Worm (Caenorhabditis elegans) whole organism, late embryonic: ENCODE data around the gene F09E5.14.

Experiments used
- C38D4.7 ChIP-seq: fragments of 200-800 bp; sonication (Bioruptor generic); optimal IDR thresholded peaks from 2 replicates; lab custom pipeline; 2018; ENCODE audit warnings: mild to moderate bottlenecking, missing genetic modification characterization, moderate library complexity, missing compliant biosample characterization
- K09A11.1 ChIP-seq: sonication (generic microtip); optimal IDR thresholded peaks from 2 replicates; lab custom pipeline; 2017; ENCODE audit warnings: antibody characterized with exemption, mild to moderate bottlenecking, missing genetic modification characterization, missing compliant biosample characterization; ENCODE audit not compliant: insufficient read depth
- T23F11.4 ChIP-seq: fragments of 200-800 bp; sonication (Bioruptor generic); optimal IDR thresholded peaks from 2 replicates; lab custom pipeline; 2018; ENCODE audit warnings: mild to moderate bottlenecking, missing genetic modification characterization, missing compliant biosample characterization
- Y22D7AL.16 ChIP-seq: sonication (generic microtip); optimal IDR thresholded peaks from 2 replicates; lab custom pipeline; 2016; ENCODE audit warnings: missing genetic modification characterization, missing compliant biosample characterization
- ahr-1 ChIP-seq: sonication (generic microtip); optimal IDR thresholded peaks from 2 replicates; lab custom pipeline; 2016; ENCODE audit warnings: missing genetic modification characterization, missing compliant biosample characterization
- ama-1 ChIP-seq: fragments of 150-350 bp; optimal IDR thresholded peaks from 2 replicates; lab custom pipeline; 2014
- ceh-14 ChIP-seq: sonication (generic microtip); optimal IDR thresholded peaks from 2 replicates; lab custom pipeline; 2016; ENCODE audit warnings: missing genotype, missing genetic modification characterization, missing compliant biosample characterization
- ceh-18 ChIP-seq: sonication (generic microtip); optimal IDR thresholded peaks from 2 replicates; lab custom pipeline; 2016; ENCODE audit warnings: missing genetic modification characterization, missing compliant biosample characterization
- ceh-2 ChIP-seq: sonication (generic microtip); optimal IDR thresholded peaks from 2 replicates; lab custom pipeline; 2016; ENCODE audit warnings: missing genotype, missing genetic modification characterization, missing compliant biosample characterization
- ceh-24 ChIP-seq: sonication (generic microtip); optimal IDR thresholded peaks from 2 replicates; lab custom pipeline; 2016; ENCODE audit warnings: mild to moderate bottlenecking, missing genetic modification characterization, missing compliant biosample characterization
- ceh-31 ChIP-seq: sonication (generic microtip); optimal IDR thresholded peaks from 2 replicates; lab custom pipeline; 2016; ENCODE audit warnings: missing genetic modification characterization, missing compliant biosample characterization
- ceh-34 ChIP-seq: sonication (generic microtip); optimal IDR thresholded peaks from 2 replicates; lab custom pipeline; 2016; ENCODE audit warnings: mild to moderate bottlenecking, missing genetic modification characterization, missing compliant biosample characterization
- ceh-45 ChIP-seq: fragments of 200-800 bp; sonication (Bioruptor generic); IDR thresholded peaks from 2 replicates; pipeline ENCODE4 v1.3.6; 2022; ENCODE audit warnings: missing genetic modification reagents, missing genetic modification characterization, missing compliant biosample characterization
- ceh-48 ChIP-seq: sonication (generic microtip); optimal IDR thresholded peaks from 2 replicates; lab custom pipeline; 2016; ENCODE audit warnings: missing genetic modification characterization, inconsistent platforms, missing compliant biosample characterization
- dmd-4 ChIP-seq: sonication (generic microtip); optimal IDR thresholded peaks from 2 replicates; lab custom pipeline; 2016; ENCODE audit warnings: borderline replicate concordance, missing genetic modification characterization, missing compliant biosample characterization
- dve-1 ChIP-seq: sonication (generic microtip); optimal IDR thresholded peaks from 2 replicates; lab custom pipeline; 2017; ENCODE audit warnings: antibody characterized with exemption, mild to moderate bottlenecking, missing genetic modification characterization, missing compliant biosample characterization
- ets-4 ChIP-seq: sonication (generic microtip); optimal IDR thresholded peaks from 2 replicates; lab custom pipeline; 2016; ENCODE audit warnings: missing genetic modification characterization, missing compliant biosample characterization
- fax-1 ChIP-seq: sonication (generic microtip); optimal IDR thresholded peaks from 2 replicates; lab custom pipeline; 2016; ENCODE audit warnings: missing genotype, missing genetic modification characterization, missing compliant biosample characterization
- fkh-10 ChIP-seq: fragments of 150-350 bp; optimal IDR thresholded peaks from 2 replicates; lab custom pipeline; 2014; ENCODE audit warnings: missing biosample characterization, missing genetic modification reagents, missing genetic modification characterization
- gmeb-2 ChIP-seq: sonication (generic microtip); optimal IDR thresholded peaks from 2 replicates; lab custom pipeline; 2016; ENCODE audit warnings: missing genetic modification characterization, inconsistent platforms, missing compliant biosample characterization
- hlh-15 ChIP-seq: sonication (generic microtip); optimal IDR thresholded peaks from 2 replicates; lab custom pipeline; 2016; ENCODE audit warnings: missing genetic modification characterization, missing compliant biosample characterization
- hlh-30 ChIP-seq: sonication (generic microtip); optimal IDR thresholded peaks from 2 replicates; lab custom pipeline; 2017; ENCODE audit warnings: antibody characterized with exemption, missing genetic modification characterization, missing compliant biosample characterization; ENCODE audit not compliant: insufficient read depth
- lin-11 ChIP-seq: fragments of 200-800 bp; sonication (Bioruptor generic); optimal IDR thresholded peaks from 2 replicates; lab custom pipeline; 2018; ENCODE audit warnings: mild to moderate bottlenecking, missing genetic modification characterization, missing compliant biosample characterization
- madf-2 ChIP-seq: sonication (generic microtip); optimal IDR thresholded peaks from 2 replicates; lab custom pipeline; 2017; ENCODE audit warnings: missing genetic modification characterization, missing compliant biosample characterization
- nfya-1 ChIP-seq: sonication (generic microtip); optimal IDR thresholded peaks from 2 replicates; lab custom pipeline; 2017; ENCODE audit warnings: missing genetic modification characterization, mild to moderate bottlenecking, missing compliant biosample characterization, antibody characterized with exemption, moderate library complexity
- nhr-11 ChIP-seq: fragments of 150-350 bp; optimal IDR thresholded peaks from 2 replicates; lab custom pipeline; 2014; ENCODE audit warnings: missing biosample characterization, missing genetic modification characterization
- nhr-232 ChIP-seq: sonication (generic microtip); optimal IDR thresholded peaks from 2 replicates; lab custom pipeline; 2016; ENCODE audit warnings: missing genetic modification characterization, missing compliant biosample characterization
- npax-4 ChIP-seq: sonication (generic microtip); optimal IDR thresholded peaks from 2 replicates; lab custom pipeline; 2016; ENCODE audit warnings: missing genetic modification characterization, missing compliant biosample characterization
- pat-9 ChIP-seq: fragments of 200-800 bp; sonication (Bioruptor generic); optimal IDR thresholded peaks from 2 replicates; lab custom pipeline; 2018; ENCODE audit warnings: mild to moderate bottlenecking, missing genetic modification characterization, moderate library complexity, missing compliant biosample characterization
- pax-1 ChIP-seq: fragments of 150-350 bp; optimal IDR thresholded peaks from 2 replicates; lab custom pipeline; 2014; ENCODE audit warnings: missing biosample characterization, missing genetic modification characterization
- pha-2 ChIP-seq: sonication (generic microtip); optimal IDR thresholded peaks from 2 replicates; lab custom pipeline; 2017; ENCODE audit warnings: mild to moderate bottlenecking, missing genetic modification characterization, missing compliant biosample characterization
- pha-4 ChIP-seq: fragments of 150-350 bp; optimal IDR thresholded peaks from 2 replicates; lab custom pipeline; 2018; ENCODE audit warnings: missing biosample characterization, missing genetic modification reagents, missing genetic modification characterization
- pros-1 ChIP-seq: fragments of 150-350 bp; optimal IDR thresholded peaks from 2 replicates; lab custom pipeline; 2014; ENCODE audit warnings: missing biosample characterization, missing genetic modification reagents, missing genetic modification characterization
- ref-2 ChIP-seq: sonication (generic microtip); optimal IDR thresholded peaks from 2 replicates; lab custom pipeline; 2016; ENCODE audit warnings: missing genetic modification characterization, missing compliant biosample characterization
- rnt-1 ChIP-seq: sonication (generic microtip); optimal IDR thresholded peaks from 2 replicates; lab custom pipeline; 2016; ENCODE audit warnings: missing genetic modification characterization, missing compliant biosample characterization
- sox-2 ChIP-seq: fragments of 200-800 bp; sonication (Bioruptor generic); IDR thresholded peaks from 2 replicates; pipeline ENCODE4 v1.3.6; 2022; ENCODE audit warnings: missing genetic modification reagents, missing genetic modification characterization, missing compliant biosample characterization
- tbx-2 ChIP-seq: sonication (generic microtip); optimal IDR thresholded peaks from 2 replicates; lab custom pipeline; 2016; ENCODE audit warnings: missing genetic modification characterization, missing compliant biosample characterization
- ttx-3 ChIP-seq: sonication (generic microtip); optimal IDR thresholded peaks from 2 replicates; lab custom pipeline; 2016; ENCODE audit warnings: missing genetic modification reagents, missing genetic modification characterization, missing compliant biosample characterization
- unc-3 ChIP-seq, 2 experiments: fragments of 200-800 bp in 1 of 2; sonication (Bioruptor generic) in 1 of 2; sonication (generic microtip) in 1 of 2; conservative IDR thresholded peaks in 1 of 2; optimal IDR thresholded peaks in 1 of 2; 2 replicates each; pipeline versions ENCODE4 v1.3.6 to Lab custom; 2016 to 2022; ENCODE audit warnings: missing compliant biosample characterization in 2 of 2, missing genetic modification characterization in 2 of 2, missing genetic modification reagents in 1 of 2
- unc-86 ChIP-seq: sonication (generic microtip); optimal IDR thresholded peaks from 2 replicates; lab custom pipeline; 2016; ENCODE audit warnings: missing genetic modification characterization, missing compliant biosample characterization
- ztf-16 ChIP-seq: sonication (generic microtip); optimal IDR thresholded peaks from 2 replicates; lab custom pipeline; 2017; ENCODE audit warnings: missing genetic modification characterization, missing compliant biosample characterization

Gene F09E5.14

DNA sequence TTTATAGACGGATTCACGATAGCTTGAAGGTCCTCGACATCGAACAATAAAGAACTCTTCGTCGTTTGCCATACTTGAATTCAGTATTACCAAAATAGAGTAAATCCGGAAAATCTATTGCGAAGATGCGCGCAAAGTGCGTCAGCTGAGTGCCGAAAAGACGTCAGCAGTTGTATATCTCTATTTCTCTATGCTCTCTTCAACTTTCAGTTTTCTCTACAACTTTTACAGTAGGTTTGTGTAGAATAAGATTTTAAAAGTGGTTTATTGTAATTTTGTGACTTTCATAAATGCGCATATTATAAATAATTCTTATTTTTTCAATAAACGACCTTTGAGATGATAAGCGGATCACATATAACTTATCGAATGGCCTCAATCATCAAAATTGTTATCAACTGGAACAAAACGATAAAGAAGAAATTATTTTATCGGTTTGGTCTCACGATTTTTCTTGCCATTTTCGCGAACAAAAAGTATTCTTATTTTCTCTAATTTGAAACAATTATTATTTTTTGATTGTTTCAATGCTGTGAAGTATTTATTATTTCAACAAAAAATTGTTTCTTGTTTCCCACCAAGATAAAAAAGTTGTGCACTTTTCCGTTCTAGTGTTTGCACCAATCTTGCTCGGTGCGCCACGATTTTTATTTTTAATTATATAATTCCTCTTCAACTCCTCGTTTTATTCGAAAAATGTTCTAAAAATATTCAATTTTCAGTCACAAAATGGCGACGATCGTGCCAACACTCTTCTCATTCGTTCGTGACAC, 28.8 kb upstream of the F09E5.14 start, which contains the start of the genes agt-2 and F09E5.3 (continued):
- TF ChIP-seq nhr-11 (tag; lab: Kevin White, UChicago) (no peak), madf-2 (tag; lab: Kevin White, UChicago) (peak; percentile 39), tbx-2 (tag; lab: Kevin White, UChicago) (peak; percentile 55), unc-3 (GFP tag; conservative IDR thresholded peaks at IDR 0.05; lab: Robert Waterston, UW) (no peak), unc-3 (tag; optimal IDR thresholded peaks at IDR 0.05; lab: Kevin White, UChicago) (no peak), gmeb-2 (tag; lab: Kevin White, UChicago) (no peak), npax-4 (tag; lab: Kevin White, UChicago) (no peak), hlh-15 (tag; lab: Kevin White, UChicago) (no peak), Y22D7AL.16 (tag; lab: Kevin White, UChicago) (peak; percentile 1), ama-1 (no peak), ahr-1 (no peak), pax-1 (tag; lab: Kevin White, UChicago) (no peak), dmd-4 (tag; lab: Kevin White, UChicago) (no peak), K09A11.1 (no peak), ceh-31 (tag; lab: Kevin White, UChicago) (peak; percentile 42), rnt-1 (tag; lab: Kevin White, UChicago) (no peak), ceh-24 (no peak), pat-9 (tag; lab: Kevin White, UChicago) (no peak), nhr-232 (no peak), fax-1 (tag; lab: Kevin White, UChicago) (no peak), C38D4.7 (GFP tag; lab: Kevin White, UChicago) (no peak), pha-4 (tag; lab: Kevin White, UChicago) (no peak), ceh-18 (tag; lab: Kevin White, UChicago) (peak; percentile 56), hlh-30 (peak; percentile 42), sox-2 (no peak), nfya-1 (tag; lab: Kevin White, UChicago) (peak; percentile 81), ceh-45 (GFP tag; lab: Robert Waterston, UW) (peak; percentile 23; the same call in 1 of the 2 replicates), ceh-14 (tag; lab: Kevin White, UChicago) (no peak), unc-86 (tag; lab: Kevin White, UChicago) (no peak), fkh-10 (no peak), pha-2 (tag; lab: Kevin White, UChicago) (no peak), ttx-3 (tag; lab: Kevin White, UChicago) (no peak), ets-4 (tag; lab: Kevin White, UChicago) (peak; percentile 47), ceh-34 (tag; lab: Kevin White, UChicago) (peak; percentile 57), ref-2 (tag; lab: Kevin White, UChicago) (peak; percentile 31), T23F11.4 (GFP tag; lab: Kevin White, UChicago) (no peak), dve-1 (tag; lab: Kevin White, UChicago) (peak; percentile 68), ceh-48 (peak; percentile 40), pros-1 (tag; lab: Kevin White, UChicago) (no peak), lin-11 (tag; lab: Kevin White, UChicago) (no peak), ceh-2 (tag; lab: Kevin White, UChicago) (peak; percentile 7)

DNA sequence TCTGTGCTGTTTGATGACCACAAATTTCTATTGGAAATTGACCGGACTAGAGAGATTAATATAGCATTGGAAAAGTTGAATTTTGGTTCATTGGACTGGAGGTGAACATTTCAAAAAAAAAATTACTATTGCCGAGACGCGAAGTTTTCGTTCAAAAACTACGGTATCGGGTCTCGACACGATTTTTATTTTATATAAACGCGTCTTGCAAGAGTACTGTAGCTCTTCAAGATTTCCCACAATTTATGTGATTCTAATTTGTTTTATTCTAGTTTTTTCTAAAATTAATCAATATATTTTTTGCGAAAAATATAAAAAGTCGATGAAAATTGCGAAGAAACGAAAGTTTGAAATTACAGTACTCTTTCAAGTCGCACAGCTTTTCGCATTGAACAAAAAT, 26.0 kb upstream of the F09E5.14 start, which contains the start of gene F09E5.12:
TSS of gene F09E5.12 (minus strand) at position 101 of the 400 bp plus-strand sequence.
- TF ChIP-seq lin-11 (tag; lab: Kevin White, UChicago) (no peak), ztf-16 (tag; lab: Kevin White, UChicago) (no peak), ceh-31 (tag; lab: Kevin White, UChicago) (no peak), dve-1 (tag; lab: Kevin White, UChicago) (no peak), ceh-34 (tag; lab: Kevin White, UChicago) (no peak)
